In the genomic region with DNA sequence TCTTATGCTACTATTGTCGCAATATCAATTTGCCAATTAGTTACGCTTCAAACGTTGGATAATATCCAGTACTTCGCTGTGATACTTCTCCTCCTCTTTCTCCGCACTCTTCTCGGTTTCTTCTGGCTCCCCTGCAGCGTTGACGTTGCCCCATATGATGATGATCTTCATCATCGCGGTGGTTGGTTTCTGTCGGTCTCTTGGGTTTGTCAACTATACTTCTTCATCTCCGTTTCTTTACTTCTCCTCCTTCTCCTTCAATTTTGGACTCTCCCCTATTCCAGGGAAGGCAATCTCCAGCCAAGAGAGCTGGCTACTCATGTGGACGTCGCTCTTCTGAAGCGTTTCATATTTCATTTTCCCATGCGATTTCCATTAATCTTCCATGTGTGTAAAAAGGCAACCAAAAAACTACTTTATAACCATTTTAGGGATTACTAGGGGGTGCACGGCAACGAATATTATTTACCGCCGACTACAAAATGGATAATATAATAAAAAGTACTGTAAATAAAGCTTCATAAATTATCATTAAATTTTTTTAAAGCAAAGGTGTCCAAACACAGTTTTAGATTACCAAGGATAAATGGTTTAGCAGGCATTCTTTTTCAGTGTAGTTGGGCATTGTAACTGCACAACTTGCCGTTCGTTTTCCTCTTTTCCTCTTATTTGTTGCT, we compare ENCODE assay signal across 5 fruit fly cellular contexts.
TF ChIP-seq lines count a peak whose summit lies in the region.

No protein-coding gene starts in this region.

- no peak for TF ChIP-seq CTCF in whole organism, embryonic (GFP tag; optimal IDR thresholded peaks at IDR 0.05; lab: Kevin White, UChicago)

TF ChIP-seq in whole organism, adult, 20 proteins besides CTCF, POLR2A, EP300 and RAD21:
- TF ChIP-seq CG5204 (GFP tag; optimal IDR thresholded peaks at IDR 0.05; lab: Kevin White, UChicago), result no peak
- TF ChIP-seq CG7101 (tag; optimal IDR thresholded peaks at IDR 0.05; lab: Kevin White, UChicago), result no peak
- TF ChIP-seq tj (GFP tag; optimal IDR thresholded peaks at IDR 0.05; lab: Kevin White, UChicago), result no peak
- no peak for TF ChIP-seq CG1620 (GFP tag; optimal IDR thresholded peaks at IDR 0.05; lab: Kevin White, UChicago)
- no peak for TF ChIP-seq Hr96 (GFP tag; optimal IDR thresholded peaks at IDR 0.05; lab: Kevin White, UChicago)
- peak; percentile 11 for TF ChIP-seq bab1 (GFP tag; optimal IDR thresholded peaks at IDR 0.05; lab: Kevin White, UChicago)
- no peak for TF ChIP-seq CG11617 (GFP tag; optimal IDR thresholded peaks at IDR 0.05; lab: Kevin White, UChicago)
- TF ChIP-seq kay (GFP tag; lab: Kevin White, UChicago; ENCODE audit: borderline replicate concordance), result peak; percentile 93
- TF ChIP-seq pad (GFP tag; optimal IDR thresholded peaks at IDR 0.05; lab: Kevin White, UChicago), result peak; percentile 41
- no peak for TF ChIP-seq Mnt (GFP tag; optimal IDR thresholded peaks at IDR 0.05; lab: Kevin White, UChicago)
TF ChIP-seq in whole organism, adult: peak in this region for 3.

TF ChIP-seq in whole organism, embryonic, 481 proteins besides CTCF, POLR2A, EP300 and RAD21 (continues in another document):
- no peak for TF ChIP-seq CG11723 (GFP tag; optimal IDR thresholded peaks at IDR 0.05; lab: Kevin White, UChicago)
- peak; percentile 73 for TF ChIP-seq zf30C (GFP tag; optimal IDR thresholded peaks at IDR 0.05; lab: Kevin White, UChicago)
- no peak for TF ChIP-seq NC2β (GFP tag; optimal IDR thresholded peaks at IDR 0.05; lab: Kevin White, UChicago)
- TF ChIP-seq chif (GFP tag; optimal IDR thresholded peaks at IDR 0.05; lab: Kevin White, UChicago), result peak in 1 of 2 experiments; percentile 5
- TF ChIP-seq sim (GFP tag; IDR thresholded peaks at IDR 0.05; lab: Robert Waterston, UW), result no peak
- TF ChIP-seq Sox102F (GFP tag; optimal IDR thresholded peaks at IDR 0.05; lab: Kevin White, UChicago), result peak; percentile 17
- no peak for TF ChIP-seq Six4 (GFP tag; optimal IDR thresholded peaks at IDR 0.05; lab: Kevin White, UChicago)
- peak; percentile 10; the same call in 1 of the 2 replicates for TF ChIP-seq E2f2 (GFP tag; IDR thresholded peaks at IDR 0.05; lab: Robert Waterston, UW)
- TF ChIP-seq prd (optimal IDR thresholded peaks at IDR 0.05; lab: Kevin White, UChicago), result no peak
- peak; percentile 48; the same call in 2 of the 3 replicates for TF ChIP-seq prd (GFP tag; IDR thresholded peaks at IDR 0.05; lab: Robert Waterston, UW)
- peak; percentile 31 for TF ChIP-seq Oli (tag; optimal IDR thresholded peaks at IDR 0.05; lab: Kevin White, UChicago)
- TF ChIP-seq dimm (GFP tag; IDR thresholded peaks at IDR 0.05; lab: Robert Waterston, UW), result no peak
- TF ChIP-seq CG10979 (tag; optimal IDR thresholded peaks at IDR 0.05; lab: Kevin White, UChicago), result peak; percentile 61
- TF ChIP-seq row (GFP tag; IDR thresholded peaks at IDR 0.05; lab: Robert Waterston, UW), result 0 out of 3 replicates have a peak, but pooled peaks have one; percentile 31
- TF ChIP-seq psq (GFP tag; optimal IDR thresholded peaks at IDR 0.05; lab: Kevin White, UChicago), result peak; percentile 4
- peak; percentile 61 for TF ChIP-seq Xrp1 (GFP tag; IDR thresholded peaks at IDR 0.05; lab: Robert Waterston, UW)
- TF ChIP-seq tio (GFP tag; optimal IDR thresholded peaks at IDR 0.05; lab: Kevin White, UChicago), result peak; percentile 20
- TF ChIP-seq fd96Cb (tag; optimal IDR thresholded peaks at IDR 0.05; lab: Kevin White, UChicago), result peak; percentile 25

TF ChIP-seq in whole organism, prepupa, 60 proteins besides CTCF, POLR2A, EP300 and RAD21 (continues in another document):
- TF ChIP-seq Met (GFP tag; optimal IDR thresholded peaks at IDR 0.05; lab: Kevin White, UChicago), result peak; percentile 88
- TF ChIP-seq cyc (GFP tag; optimal IDR thresholded peaks at IDR 0.05; lab: Kevin White, UChicago), result peak; percentile 74
- peak; percentile 70 for TF ChIP-seq CG9139 (GFP tag; optimal IDR thresholded peaks at IDR 0.05; lab: Kevin White, UChicago)
- TF ChIP-seq eg (GFP tag; IDR thresholded peaks at IDR 0.05; lab: Robert Waterston, UW), result peak; percentile 87
- peak; percentile 74 for TF ChIP-seq CG4318 (GFP tag; optimal IDR thresholded peaks at IDR 0.05; lab: Kevin White, UChicago)
- TF ChIP-seq salr (GFP tag; optimal IDR thresholded peaks at IDR 0.05; lab: Kevin White, UChicago), result peak; percentile 85
- peak; percentile 68 for TF ChIP-seq Ets21C (GFP tag; optimal IDR thresholded peaks at IDR 0.05; lab: Kevin White, UChicago)
- peak; percentile 89 for TF ChIP-seq CG6792 (GFP tag; optimal IDR thresholded peaks at IDR 0.05; lab: Kevin White, UChicago)
- peak; percentile 44 for TF ChIP-seq vri (GFP tag; optimal IDR thresholded peaks at IDR 0.05; lab: Kevin White, UChicago)
- peak; percentile 77 for TF ChIP-seq Sox15 (GFP tag; optimal IDR thresholded peaks at IDR 0.05; lab: Kevin White, UChicago)
- peak; percentile 89 for TF ChIP-seq dsx (GFP tag; optimal IDR thresholded peaks at IDR 0.05; lab: Kevin White, UChicago; ENCODE audit: poor library complexity, severe bottlenecking)
- peak; percentile 89 for TF ChIP-seq CG6808 (GFP tag; optimal IDR thresholded peaks at IDR 0.05; lab: Kevin White, UChicago)
- peak; percentile 85 for TF ChIP-seq CG16779 (tag; optimal IDR thresholded peaks at IDR 0.05; lab: Kevin White, UChicago)
- peak; percentile 90 for TF ChIP-seq Sox14 (GFP tag; optimal IDR thresholded peaks at IDR 0.05; lab: Kevin White, UChicago)
- peak; percentile 88 for TF ChIP-seq CG8632 (GFP tag; optimal IDR thresholded peaks at IDR 0.05; lab: Kevin White, UChicago)
- peak; percentile 77 for TF ChIP-seq CG31627 (GFP tag; optimal IDR thresholded peaks at IDR 0.05; lab: Kevin White, UChicago)
- no peak for TF ChIP-seq Eip93F (GFP tag; optimal IDR thresholded peaks at IDR 0.05; lab: Kevin White, UChicago)
- peak; percentile 93 for TF ChIP-seq CG10631 (GFP tag; optimal IDR thresholded peaks at IDR 0.05; lab: Kevin White, UChicago)

TF ChIP-seq in whole organism, pupa, 21 proteins besides CTCF, POLR2A, EP300 and RAD21 (continues in another document):
- TF ChIP-seq CG32121 (GFP tag; IDR thresholded peaks at IDR 0.05; lab: Robert Waterston, UW) (peak; percentile 79), CG8159 (tag; optimal IDR thresholded peaks at IDR 0.05; lab: Kevin White, UChicago) (peak; percentile 94), CG4496 (GFP tag; IDR thresholded peaks at IDR 0.05; lab: Robert Waterston, UW) (peak; percentile 90), CG14655 (GFP tag; optimal IDR thresholded peaks at IDR 0.05; lab: Kevin White, UChicago) (peak; percentile 88), rn (GFP tag; IDR thresholded peaks at IDR 0.05; lab: Robert Waterston, UW) (peak; percentile 82), CG10348 (GFP tag; IDR thresholded peaks at IDR 0.05; lab: Robert Waterston, UW) (peak; percentile 46; the same call in 1 of the 2 replicates), Pif1B (GFP tag; optimal IDR thresholded peaks at IDR 0.05; lab: Kevin White, UChicago) (peak; percentile 89), CG8301 (tag; optimal IDR thresholded peaks at IDR 0.05; lab: Kevin White, UChicago) (peak; percentile 88), Snoo (tag; optimal IDR thresholded peaks at IDR 0.05; lab: Kevin White, UChicago) (peak; percentile 76), gl (tag; optimal IDR thresholded peaks at IDR 0.05; lab: Kevin White, UChicago) (peak; percentile 82), fd96Ca (GFP tag; IDR thresholded peaks at IDR 0.05; lab: Robert Waterston, UW) (peak; percentile 81; the same call in 2 of the 3 replicates), Pif1A (GFP tag; optimal IDR thresholded peaks at IDR 0.05; lab: Kevin White, UChicago) (peak; percentile 90), CG9948 (tag; optimal IDR thresholded peaks at IDR 0.05; lab: Kevin White, UChicago) (peak; percentile 92), D1 (tag; optimal IDR thresholded peaks at IDR 0.05; lab: Kevin White, UChicago) (peak; percentile 82), CG15710 (tag; optimal IDR thresholded peaks at IDR 0.05; lab: Kevin White, UChicago) (peak; percentile 91), EcR (GFP tag; optimal IDR thresholded peaks at IDR 0.05; lab: Kevin White, UChicago) (no peak), CG12605 (GFP tag; IDR thresholded peaks at IDR 0.05; lab: Robert Waterston, UW) (peak; percentile 80), CG34367 (tag; optimal IDR thresholded peaks at IDR 0.05; lab: Kevin White, UChicago) (peak; percentile 89), CG17806 (tag; optimal IDR thresholded peaks at IDR 0.05; lab: Kevin White, UChicago) (peak; percentile 93), CG13204 (GFP tag; optimal IDR thresholded peaks at IDR 0.05; lab: Kevin White, UChicago) (peak; percentile 66)

TF ChIP-seq in whole organism, wandering third instar larva, 38 proteins besides CTCF, POLR2A, EP300 and RAD21 (continues in another document):
- peak; percentile 36 for TF ChIP-seq CG32264 (GFP tag; optimal IDR thresholded peaks at IDR 0.05; lab: Kevin White, UChicago)
- TF ChIP-seq usp (GFP tag; optimal IDR thresholded peaks at IDR 0.05; lab: Kevin White, UChicago), result no peak
- no peak for TF ChIP-seq pan (optimal IDR thresholded peaks at IDR 0.05; lab: Kevin White, UChicago)
- TF ChIP-seq Dif (GFP tag; optimal IDR thresholded peaks at IDR 0.05; lab: Kevin White, UChicago; ENCODE audit: partially characterized antibody), result peak; percentile 9
- TF ChIP-seq dl (GFP tag; optimal IDR thresholded peaks at IDR 0.05; lab: Kevin White, UChicago; ENCODE audit: insufficient read depth in 1 of 2, partially characterized antibody in 2 of 2), result no peak
- TF ChIP-seq br (GFP tag; optimal IDR thresholded peaks at IDR 0.05; lab: Kevin White, UChicago), result peak; percentile 72
- peak; percentile 74 for TF ChIP-seq woc (GFP tag; optimal IDR thresholded peaks at IDR 0.05; lab: Kevin White, UChicago)
- TF ChIP-seq lola (GFP tag; optimal IDR thresholded peaks at IDR 0.05; lab: Kevin White, UChicago), result no peak
- TF ChIP-seq dmrt93B (GFP tag; optimal IDR thresholded peaks at IDR 0.05; lab: Kevin White, UChicago), result peak; percentile 46
- no peak for TF ChIP-seq Rel (GFP tag; optimal IDR thresholded peaks at IDR 0.05; lab: Kevin White, UChicago)
- TF ChIP-seq Rel (tag; optimal IDR thresholded peaks at IDR 0.05; lab: Kevin White, UChicago), result no peak
- TF ChIP-seq sv (GFP tag; optimal IDR thresholded peaks at IDR 0.05; lab: Kevin White, UChicago), result no peak
- no peak for TF ChIP-seq dsf (GFP tag; optimal IDR thresholded peaks at IDR 0.05; lab: Kevin White, UChicago; ENCODE audit: borderline replicate concordance)
- peak in 1 of 2 experiments; percentile 80 for TF ChIP-seq foxo (GFP tag; optimal IDR thresholded peaks at IDR 0.05; lab: Kevin White, UChicago)
- peak; percentile 80 for TF ChIP-seq ey (GFP tag; optimal IDR thresholded peaks at IDR 0.05; lab: Kevin White, UChicago)
- peak; percentile 79 for TF ChIP-seq OdsH (GFP tag; optimal IDR thresholded peaks at IDR 0.05; lab: Kevin White, UChicago)
- TF ChIP-seq N (GFP tag; optimal IDR thresholded peaks at IDR 0.05; lab: Kevin White, UChicago), result no peak
- TF ChIP-seq jim (GFP tag; optimal IDR thresholded peaks at IDR 0.05; lab: Kevin White, UChicago), result no peak
- TF ChIP-seq HLH106 (tag; optimal IDR thresholded peaks at IDR 0.05; lab: Kevin White, UChicago), result peak; percentile 67
- TF ChIP-seq CG9705 (GFP tag; optimal IDR thresholded peaks at IDR 0.05; lab: Kevin White, UChicago), result no peak
- peak; percentile 75 for TF ChIP-seq Sp1 (GFP tag; optimal IDR thresholded peaks at IDR 0.05; lab: Kevin White, UChicago)
- TF ChIP-seq Mio (GFP tag; optimal IDR thresholded peaks at IDR 0.05; lab: Kevin White, UChicago), result no peak
